Worm (Caenorhabditis elegans): ENCODE measurements around the gene cox-14.

- no peak for TF ChIP-seq dao-5 (tag; optimal IDR thresholded peaks at IDR 0.05)
- TF ChIP-seq him-1 (tag; optimal IDR thresholded peaks at IDR 0.05): no peak
- no peak for TF ChIP-seq W03F9.2 (tag; optimal IDR thresholded peaks at IDR 0.05)
These were observed 36.9 kb upstream of the cox-14 start for ce11 chrIII:10181868-10182267.

All from whole organism, L4/young adult.